Fruit fly (Drosophila melanogaster) whole organism, prepupa: ENCODE data around the gene CG13359.
A peak's percentile ranks its signal among the peaks of the same experiment; 100 is the strongest.

Experiments used
- Blimp-1 ChIP-seq: fragments of 200-800 bp; sonication (Bioruptor generic); optimal IDR thresholded peaks from 3 replicates; lab custom pipeline; 2017; ENCODE audit warnings: missing biosample characterization, missing genetic modification characterization, mild to moderate bottlenecking, moderate library complexity, missing genetic modification reagents
- CG10631 ChIP-seq: fragments of 200-800 bp; sonication (Bioruptor generic); optimal IDR thresholded peaks from 2 replicates; lab custom pipeline; 2016; ENCODE audit warnings: missing biosample characterization, missing genetic modification characterization
- CG10669 ChIP-seq: fragments of 200-800 bp; sonication (Bioruptor generic); optimal IDR thresholded peaks from 3 replicates; lab custom pipeline; 2018; ENCODE audit warnings: missing biosample characterization, mild to moderate bottlenecking, missing genetic modification characterization, moderate library complexity
- CG11294 ChIP-seq: fragments of 200-800 bp; sonication (Bioruptor generic); IDR thresholded peaks from 2 replicates; pipeline ENCODE4 v1.3.6; 2022; ENCODE audit warnings: missing biosample characterization, missing genetic modification characterization
- CG15336 ChIP-seq: fragments of 200-800 bp; sonication (Bioruptor generic); IDR thresholded peaks from 2 replicates; pipeline ENCODE4 v1.3.6; 2022; ENCODE audit warnings: missing biosample characterization, missing genetic modification characterization
- CG1621 ChIP-seq: fragments of 200-800 bp; sonication (Bioruptor generic); optimal IDR thresholded peaks from 3 replicates; lab custom pipeline; 2018; ENCODE audit warnings: missing biosample characterization, mild to moderate bottlenecking, missing genetic modification characterization
- CG3032 ChIP-seq: fragments of 200-800 bp; optimal IDR thresholded peaks from 2 replicates; lab custom pipeline; 2019; ENCODE audit warnings: missing biosample characterization, mild to moderate bottlenecking, missing genetic modification characterization, moderate library complexity
- CG31627 ChIP-seq: fragments of 200-800 bp; sonication (Bioruptor generic); optimal IDR thresholded peaks from 3 replicates; lab custom pipeline; 2016; ENCODE audit warnings: missing biosample characterization, missing genetic modification characterization
- CG32006 ChIP-seq: fragments of 200-800 bp; sonication (Bioruptor generic); optimal IDR thresholded peaks from 3 replicates; lab custom pipeline; 2017; ENCODE audit warnings: missing biosample characterization, mild to moderate bottlenecking, missing genetic modification characterization
- CG34406 ChIP-seq: fragments of 200-800 bp; sonication (Bioruptor generic); optimal IDR thresholded peaks from 3 replicates; lab custom pipeline; 2016; ENCODE audit warnings: missing biosample characterization, missing genetic modification characterization
- CG3919 ChIP-seq: fragments of 200-800 bp; sonication (Bioruptor generic); optimal IDR thresholded peaks from 3 replicates; lab custom pipeline; 2016; ENCODE audit warnings: missing biosample characterization, missing genetic modification characterization
- CG4318 ChIP-seq: fragments of 200-800 bp; sonication (Bioruptor generic); optimal IDR thresholded peaks from 3 replicates; lab custom pipeline; 2017; ENCODE audit warnings: missing biosample characterization, mild to moderate bottlenecking, missing genetic modification characterization
- CG6163 ChIP-seq: fragments of 200-800 bp; sonication (Bioruptor generic); IDR thresholded peaks from 3 replicates; pipeline ENCODE4 v1.3.6; 2022; ENCODE audit warnings: missing biosample characterization, missing genetic modification characterization
- CG6276 ChIP-seq: fragments of 200-800 bp; sonication (Bioruptor generic); optimal IDR thresholded peaks from 2 replicates; lab custom pipeline; 2017; ENCODE audit warnings: missing biosample characterization, mild to moderate bottlenecking, missing genetic modification characterization
- CG6792 ChIP-seq: fragments of 200-800 bp; sonication (Bioruptor generic); optimal IDR thresholded peaks from 3 replicates; lab custom pipeline; 2016; ENCODE audit warnings: missing biosample characterization, missing genetic modification characterization
- CG6854 ChIP-seq: fragments of 200-800 bp; sonication (Bioruptor generic); optimal IDR thresholded peaks from 2 replicates; lab custom pipeline; 2017; ENCODE audit warnings: missing biosample characterization, mild to moderate bottlenecking, missing genetic modification characterization
- CG7368 ChIP-seq: fragments of 200-800 bp; sonication (Bioruptor generic); optimal IDR thresholded peaks from 3 replicates; lab custom pipeline; 2016; ENCODE audit warnings: missing biosample characterization, missing genetic modification characterization
- CG8119 ChIP-seq: fragments of 200-800 bp; sonication (Bioruptor generic); IDR thresholded peaks from 3 replicates; pipeline ENCODE4 v1.3.6; 2022; ENCODE audit warnings: missing biosample characterization, missing genetic modification characterization
- CG8632 ChIP-seq: fragments of 200-800 bp; sonication (Bioruptor generic); optimal IDR thresholded peaks from 3 replicates; lab custom pipeline; 2016; ENCODE audit warnings: missing biosample characterization, missing genetic modification characterization
- CG9139 ChIP-seq: fragments of 200-800 bp; sonication (Bioruptor generic); optimal IDR thresholded peaks from 3 replicates; lab custom pipeline; 2017; ENCODE audit warnings: missing biosample characterization, mild to moderate bottlenecking, missing genetic modification characterization
- Eip75B ChIP-seq: fragments of 200-800 bp; sonication (Bioruptor generic); optimal IDR thresholded peaks from 3 replicates; lab custom pipeline; 2016; ENCODE audit warnings: missing biosample characterization, missing genetic modification characterization
- Ets21C ChIP-seq: fragments of 200-800 bp; sonication (Bioruptor generic); optimal IDR thresholded peaks from 3 replicates; lab custom pipeline; 2016; ENCODE audit warnings: missing biosample characterization, missing genetic modification characterization
- Ets96B ChIP-seq: fragments of 200-800 bp; optimal IDR thresholded peaks from 2 replicates; lab custom pipeline; 2019; ENCODE audit warnings: missing biosample characterization, mild to moderate bottlenecking, missing genetic modification characterization, moderate library complexity
- Gug ChIP-seq: fragments of 200-800 bp; sonication (Bioruptor generic); IDR thresholded peaks from 2 replicates; pipeline ENCODE4 v1.3.6; 2022; ENCODE audit warnings: missing biosample characterization, missing genetic modification characterization
- Hr38 ChIP-seq: sonication (Bioruptor generic); optimal IDR thresholded peaks from 2 replicates; lab custom pipeline; 2016; ENCODE audit warnings: missing biosample characterization, missing genetic modification characterization
- Hr39 ChIP-seq: fragments of 200-800 bp; sonication (Bioruptor generic); optimal IDR thresholded peaks from 2 replicates; lab custom pipeline; 2016; ENCODE audit warnings: missing biosample characterization, missing genetic modification characterization
- Hr4 ChIP-seq: fragments of 200-800 bp; sonication (Bioruptor generic); optimal IDR thresholded peaks from 3 replicates; lab custom pipeline; 2016; ENCODE audit warnings: missing biosample characterization, missing genetic modification characterization
- Lpt ChIP-seq: fragments of 200-800 bp; sonication (Bioruptor generic); optimal IDR thresholded peaks from 3 replicates; lab custom pipeline; 2016; ENCODE audit warnings: missing biosample characterization, missing genetic modification characterization
- OdsH ChIP-seq: fragments of 200-800 bp; sonication (Bioruptor generic); optimal IDR thresholded peaks from 3 replicates; lab custom pipeline; 2016; ENCODE audit warnings: missing biosample characterization, missing genetic modification characterization
- Smox ChIP-seq: fragments of 200-800 bp; sonication (Bioruptor generic); optimal IDR thresholded peaks from 3 replicates; lab custom pipeline; 2016; ENCODE audit warnings: missing biosample characterization, missing genetic modification characterization
- Sox102F ChIP-seq: fragments of 200-800 bp; sonication (Bioruptor generic); optimal IDR thresholded peaks from 2 replicates; lab custom pipeline; 2016; ENCODE audit warnings: missing biosample characterization, mild to moderate bottlenecking, missing genetic modification characterization
- Sox14 ChIP-seq: fragments of 200-800 bp; sonication (Bioruptor generic); optimal IDR thresholded peaks from 3 replicates; lab custom pipeline; 2016; ENCODE audit warnings: missing biosample characterization, missing genetic modification characterization
- Sox15 ChIP-seq: fragments of 200-800 bp; sonication (Bioruptor generic); optimal IDR thresholded peaks from 3 replicates; lab custom pipeline; 2016; ENCODE audit warnings: missing biosample characterization, missing genetic modification characterization
- achi ChIP-seq: fragments of 200-800 bp; sonication (Bioruptor generic); optimal IDR thresholded peaks from 3 replicates; lab custom pipeline; 2016; ENCODE audit warnings: missing biosample characterization, missing genetic modification characterization
- acj6 ChIP-seq: fragments of 200-800 bp; sonication (Bioruptor generic); optimal IDR thresholded peaks from 3 replicates; lab custom pipeline; 2016; ENCODE audit warnings: missing biosample characterization, missing genetic modification characterization
- cyc ChIP-seq: fragments of 200-800 bp; sonication (Bioruptor generic); optimal IDR thresholded peaks from 3 replicates; lab custom pipeline; 2016; ENCODE audit warnings: missing biosample characterization, missing genetic modification characterization
- dsx ChIP-seq: fragments of 200-800 bp; optimal IDR thresholded peaks from 3 replicates; lab custom pipeline; 2019; ENCODE audit warnings: missing biosample characterization, mild to moderate bottlenecking, missing genetic modification characterization, moderate library complexity; ENCODE audit not compliant: poor library complexity, severe bottlenecking
- eg ChIP-seq: fragments of 200-800 bp; sonication (Bioruptor generic); IDR thresholded peaks from 3 replicates; pipeline ENCODE4 v1.3.6; 2022; ENCODE audit warnings: missing biosample characterization, missing genetic modification characterization
- fd59A ChIP-seq: fragments of 200-800 bp; sonication (Bioruptor generic); optimal IDR thresholded peaks from 2 replicates; lab custom pipeline; 2017; ENCODE audit warnings: missing biosample characterization, mild to moderate bottlenecking, missing genetic modification characterization, missing genetic modification reagents
- fd85E ChIP-seq: fragments of 200-800 bp; sonication (Bioruptor generic); optimal IDR thresholded peaks from 3 replicates; lab custom pipeline; 2016; ENCODE audit warnings: missing biosample characterization, missing genetic modification characterization
- fkh ChIP-seq: fragments of 200-800 bp; sonication (Bioruptor generic); optimal IDR thresholded peaks from 3 replicates; lab custom pipeline; 2017; ENCODE audit warnings: missing biosample characterization, mild to moderate bottlenecking, missing genetic modification characterization, moderate library complexity
- net ChIP-seq: fragments of 200-800 bp; sonication (Bioruptor generic); optimal IDR thresholded peaks from 3 replicates; lab custom pipeline; 2016; ENCODE audit warnings: missing biosample characterization, missing genetic modification characterization
- pdm3 ChIP-seq: fragments of 200-800 bp; sonication (Bioruptor generic); optimal IDR thresholded peaks from 3 replicates; lab custom pipeline; 2016; ENCODE audit warnings: missing biosample characterization, missing genetic modification characterization
- salr ChIP-seq, 2 experiments: fragments of 200-800 bp; sonication (Bioruptor generic); optimal IDR thresholded peaks; 3 replicates each; lab custom pipeline; 2016 to 2018; ENCODE audit warnings: missing biosample characterization in 2 of 2, missing genetic modification characterization in 2 of 2, mild to moderate bottlenecking in 1 of 2
- svp ChIP-seq: fragments of 200-800 bp; sonication (Bioruptor generic); peaks from one replicate; lab custom pipeline; 2016; ENCODE audit warnings: missing biosample characterization, missing genetic modification characterization
- vri ChIP-seq: fragments of 200-800 bp; sonication (Bioruptor generic); optimal IDR thresholded peaks from 3 replicates; lab custom pipeline; 2016; ENCODE audit warnings: missing biosample characterization, mild to moderate bottlenecking, missing genetic modification characterization

Gene CG13359

dm6 chrX:779344-779743 lies 23.9 kb downstream of the CG13359 start (continued):
- TF ChIP-seq Gug (GFP tag; lab: Robert Waterston, UW) = no peak
- TF ChIP-seq cyc (GFP tag; lab: Kevin White, UChicago) = peak; percentile 38
- TF ChIP-seq CG4318 (GFP tag; lab: Kevin White, UChicago) = peak; percentile 36
- peak; percentile 60 for TF ChIP-seq Lpt
- TF ChIP-seq CG6854 (GFP tag; lab: Kevin White, UChicago) = peak; percentile 3
- TF ChIP-seq Sox15 (GFP tag; lab: Kevin White, UChicago) = peak; percentile 19
- TF ChIP-seq Smox = peak; percentile 71
- peak; percentile 51 for TF ChIP-seq Ets96B (tag; lab: Kevin White, UChicago)
- no peak for TF ChIP-seq CG6163 (GFP tag; lab: Robert Waterston, UW)
- TF ChIP-seq salr (GFP tag; optimal IDR thresholded peaks at IDR 0.05; lab: Kevin White, UChicago) = peak in 1 of 2 experiments; percentile 25
- TF ChIP-seq CG10631 (GFP tag; lab: Kevin White, UChicago) = peak; percentile 60
- TF ChIP-seq CG8632 (GFP tag; lab: Kevin White, UChicago) = peak; percentile 48
- TF ChIP-seq CG6792 (GFP tag; lab: Kevin White, UChicago) = peak; percentile 65
- no peak for TF ChIP-seq fd85E (GFP tag; lab: Kevin White, UChicago)
- TF ChIP-seq Hr4 (GFP tag; lab: Kevin White, UChicago) = peak; percentile 36
- TF ChIP-seq CG32006 = peak; percentile 64
- peak; percentile 57 for TF ChIP-seq Hr39 (GFP tag; lab: Kevin White, UChicago)
- TF ChIP-seq fd59A (GFP tag; lab: Kevin White, UChicago) = peak; percentile 45
- TF ChIP-seq CG1621 (tag; lab: Kevin White, UChicago) = peak; percentile 38
- TF ChIP-seq net = peak; percentile 51
- TF ChIP-seq acj6 (GFP tag; lab: Kevin White, UChicago) = peak; percentile 61
- peak; percentile 59 for TF ChIP-seq CG31627 (GFP tag; lab: Kevin White, UChicago)
- TF ChIP-seq achi (GFP tag; lab: Kevin White, UChicago) = peak; percentile 66
- TF ChIP-seq CG6276 (GFP tag; lab: Kevin White, UChicago) = peak; percentile 44
- TF ChIP-seq Sox14 (GFP tag; lab: Kevin White, UChicago) = peak; percentile 62
- TF ChIP-seq OdsH = peak; percentile 56
- no peak for TF ChIP-seq Hr38 (GFP tag; lab: Kevin White, UChicago)
- TF ChIP-seq eg = peak; percentile 31; the same call in 1 of the 3 replicates
- TF ChIP-seq pdm3 (GFP tag; lab: Kevin White, UChicago) = peak; percentile 61
- TF ChIP-seq CG8119 (GFP tag; lab: Robert Waterston, UW) = peak; percentile 72
- no peak for TF ChIP-seq fkh (GFP tag; lab: Kevin White, UChicago)
- peak; percentile 87 for TF ChIP-seq svp (GFP tag; lab: Kevin White, UChicago)
- peak; percentile 54 for TF ChIP-seq CG3919 (GFP tag; lab: Kevin White, UChicago)

DNA sequence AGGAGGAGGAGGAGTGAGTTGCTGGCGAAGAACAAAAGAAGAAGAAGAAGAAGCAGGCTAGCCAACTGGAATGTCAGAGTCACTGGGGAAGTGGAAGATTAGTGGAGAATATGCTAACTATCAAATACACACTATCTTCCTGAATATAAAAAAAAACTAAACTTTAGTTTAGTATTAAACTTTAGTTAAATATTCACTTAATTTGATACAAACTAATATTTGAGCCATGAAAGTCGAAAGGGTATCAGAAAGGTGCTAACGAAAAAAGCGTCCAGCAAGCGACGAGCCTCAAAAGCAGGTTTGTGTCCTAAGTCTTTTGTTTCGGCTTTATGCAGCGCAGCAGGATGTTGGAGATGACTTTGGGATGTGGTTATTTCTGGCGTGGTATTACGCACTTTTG lies 28.1 kb downstream of the CG13359 start:
- TF ChIP-seq svp (GFP tag; lab: Kevin White, UChicago) (peak; percentile 93), CG9139 (GFP tag; lab: Kevin White, UChicago) (peak; percentile 65), cyc (GFP tag; lab: Kevin White, UChicago) (peak; percentile 73), vri (peak; percentile 72), Sox102F (GFP tag; lab: Kevin White, UChicago) (peak; percentile 81), Smox (peak; percentile 77), Hr4 (GFP tag; lab: Kevin White, UChicago) (no peak), Hr39 (GFP tag; lab: Kevin White, UChicago) (peak; percentile 62), Eip75B (GFP tag; lab: Kevin White, UChicago) (peak; percentile 81), dsx (GFP tag; lab: Kevin White, UChicago) (peak; percentile 81), OdsH (peak; percentile 64), CG10631 (GFP tag; lab: Kevin White, UChicago) (peak; percentile 81), CG1621 (tag; lab: Kevin White, UChicago) (peak; percentile 57), CG6276 (GFP tag; lab: Kevin White, UChicago) (peak; percentile 15), CG34406 (GFP tag; lab: Kevin White, UChicago) (peak; percentile 75), CG32006 (peak; percentile 54), fd85E (GFP tag; lab: Kevin White, UChicago) (no peak), Lpt (peak; percentile 57), CG6163 (GFP tag; lab: Robert Waterston, UW) (peak; percentile 82), CG3032 (tag; lab: Kevin White, UChicago) (peak; percentile 76), Hr38 (GFP tag; lab: Kevin White, UChicago) (no peak), CG31627 (GFP tag; lab: Kevin White, UChicago) (peak; percentile 65), CG8119 (GFP tag; lab: Robert Waterston, UW) (peak; percentile 73), Sox15 (GFP tag; lab: Kevin White, UChicago) (peak; percentile 25), CG7368 (GFP tag; lab: Kevin White, UChicago) (peak; percentile 46), acj6 (GFP tag; lab: Kevin White, UChicago) (peak; percentile 66), Sox14 (GFP tag; lab: Kevin White, UChicago) (peak; percentile 79), Blimp-1 (peak; percentile 50), net (peak; percentile 58), CG15336 (peak; percentile 71; the same call in 1 of the 2 replicates), CG8632 (GFP tag; lab: Kevin White, UChicago) (peak; percentile 67), Ets21C (peak; percentile 44), CG11294 (GFP tag; lab: Robert Waterston, UW) (peak; percentile 30; the same call in 1 of the 2 replicates), salr (GFP tag; optimal IDR thresholded peaks at IDR 0.05; lab: Kevin White, UChicago) (peak; percentile 40 to 45), CG10669 (GFP tag; lab: Kevin White, UChicago) (peak; percentile 66)
